Worm (Caenorhabditis elegans) whole organism, mixed stage, embryonic: ENCODE measurements around the gene F11C1.10.

ENCODE experiments used
- M03D4.4 ChIP-seq: sonication (generic microtip); optimal IDR thresholded peaks from 2 replicates; lab custom pipeline; 2017; ENCODE audit warnings: mild to moderate bottlenecking, missing genetic modification characterization, missing compliant biosample characterization
- bed-3 ChIP-seq: fragments of 200-800 bp; sonication (Bioruptor generic); optimal IDR thresholded peaks from 3 replicates; lab custom pipeline; 2018; ENCODE audit warnings: mild to moderate bottlenecking, missing genetic modification characterization, moderate library complexity, missing compliant biosample characterization
- blmp-1 ChIP-seq: fragments of 150-350 bp; optimal IDR thresholded peaks from 2 replicates; lab custom pipeline; 2014; ENCODE audit warnings: missing biosample characterization, missing genetic modification characterization
- ceh-39 ChIP-seq: fragments of 150-350 bp; optimal IDR thresholded peaks from 2 replicates; lab custom pipeline; 2014; ENCODE audit warnings: missing biosample characterization, missing genetic modification characterization
- ceh-43 ChIP-seq: fragments of 200-800 bp; sonication (Bioruptor generic); optimal IDR thresholded peaks from 2 replicates; lab custom pipeline; 2018; ENCODE audit warnings: mild to moderate bottlenecking, missing genetic modification characterization, moderate library complexity, missing compliant biosample characterization
- ceh-83 ChIP-seq: fragments of 200-800 bp; sonication (Bioruptor generic); optimal IDR thresholded peaks from 2 replicates; lab custom pipeline; 2018; ENCODE audit warnings: mild to moderate bottlenecking, missing genetic modification characterization, missing compliant biosample characterization
- ces-1 ChIP-seq: fragments of 150-350 bp; optimal IDR thresholded peaks from 2 replicates; lab custom pipeline; 2014; ENCODE audit warnings: missing biosample characterization, missing genetic modification reagents, missing genetic modification characterization
- cnd-1 ChIP-seq: fragments of 200-800 bp; sonication (Bioruptor generic); optimal IDR thresholded peaks from 2 replicates; lab custom pipeline; 2018; ENCODE audit warnings: mild to moderate bottlenecking, missing genetic modification characterization, missing compliant biosample characterization
- drap-1 ChIP-seq: fragments of 200-800 bp; sonication (Bioruptor generic); optimal IDR thresholded peaks from 3 replicates; lab custom pipeline; 2018; ENCODE audit warnings: mild to moderate bottlenecking, missing genetic modification characterization, missing compliant biosample characterization
- elt-1 ChIP-seq: sonication (generic microtip); optimal IDR thresholded peaks from 2 replicates; lab custom pipeline; 2017; ENCODE audit warnings: missing genetic modification characterization, mild to moderate bottlenecking, missing compliant biosample characterization, antibody characterized with exemption, moderate library complexity, borderline replicate concordance; ENCODE audit not compliant: insufficient read depth
- elt-3 ChIP-seq: fragments of 150-350 bp; optimal IDR thresholded peaks from 2 replicates; lab custom pipeline; 2014; ENCODE audit warnings: missing biosample characterization, missing genetic modification characterization
- flh-1 ChIP-seq: fragments of 200-800 bp; sonication (Bioruptor generic); optimal IDR thresholded peaks from 2 replicates; lab custom pipeline; 2018; ENCODE audit warnings: mild to moderate bottlenecking, missing genetic modification characterization, moderate library complexity, missing compliant biosample characterization
- ham-2 ChIP-seq: fragments of 200-800 bp; sonication (Bioruptor generic); optimal IDR thresholded peaks from 2 replicates; lab custom pipeline; 2018; ENCODE audit warnings: mild to moderate bottlenecking, missing genetic modification characterization, missing compliant biosample characterization
- hlh-1 ChIP-seq: fragments of 150-350 bp; optimal IDR thresholded peaks from 2 replicates; lab custom pipeline; 2014; ENCODE audit warnings: missing biosample characterization, missing genetic modification reagents, missing genetic modification characterization
- lin-13 ChIP-seq: fragments of 150-350 bp; optimal IDR thresholded peaks from 2 replicates; lab custom pipeline; 2014; ENCODE audit warnings: missing biosample characterization, missing genetic modification characterization
- lin-32 ChIP-seq: fragments of 200-800 bp; sonication (Bioruptor generic); optimal IDR thresholded peaks from 2 replicates; lab custom pipeline; 2018; ENCODE audit warnings: mild to moderate bottlenecking, missing genetic modification characterization, missing compliant biosample characterization
- mab-5 ChIP-seq: fragments of 150-350 bp; optimal IDR thresholded peaks from 2 replicates; lab custom pipeline; 2014; ENCODE audit warnings: missing biosample characterization, missing genetic modification characterization
- mep-1 ChIP-seq: fragments of 150-350 bp; optimal IDR thresholded peaks from 2 replicates; lab custom pipeline; 2017; ENCODE audit warnings: missing biosample characterization, missing genetic modification reagents, missing genetic modification characterization, inconsistent platforms
- mls-2 ChIP-seq: sonication (generic microtip); optimal IDR thresholded peaks from 2 replicates; lab custom pipeline; 2016; ENCODE audit warnings: mild to moderate bottlenecking, missing genetic modification characterization, moderate library complexity, missing compliant biosample characterization
- nhr-12 ChIP-seq: fragments of 150-350 bp; optimal IDR thresholded peaks from 2 replicates; lab custom pipeline; 2014; ENCODE audit warnings: missing biosample characterization, missing genetic modification characterization
- nhr-2 ChIP-seq: fragments of 150-350 bp; optimal IDR thresholded peaks from 2 replicates; lab custom pipeline; 2014; ENCODE audit warnings: missing biosample characterization, missing genetic modification characterization
- nhr-237 ChIP-seq: fragments of 150-350 bp; optimal IDR thresholded peaks from 2 replicates; lab custom pipeline; 2014; ENCODE audit warnings: missing biosample characterization, missing genetic modification characterization
- nhr-28 ChIP-seq: fragments of 150-350 bp; optimal IDR thresholded peaks from 2 replicates; lab custom pipeline; 2014; ENCODE audit warnings: missing biosample characterization, missing genetic modification characterization
- nhr-76 ChIP-seq: sonication (generic microtip); optimal IDR thresholded peaks from 2 replicates; lab custom pipeline; 2017; ENCODE audit warnings: missing biosample characterization, missing genetic modification characterization
- pha-4 ChIP-seq: fragments of 150-350 bp; optimal IDR thresholded peaks from 2 replicates; lab custom pipeline; 2018; ENCODE audit warnings: missing biosample characterization, missing genetic modification reagents, missing genetic modification characterization
- sem-2 ChIP-seq: fragments of 200-800 bp; sonication (Bioruptor generic); optimal IDR thresholded peaks from 2 replicates; lab custom pipeline; 2018; ENCODE audit warnings: mild to moderate bottlenecking, missing genetic modification characterization, missing compliant biosample characterization
- snpc-4 ChIP-seq: fragments of 150-350 bp; optimal IDR thresholded peaks from 2 replicates; lab custom pipeline; 2014; ENCODE audit warnings: missing biosample characterization, missing genetic modification characterization
- sptf-1 ChIP-seq: sonication (generic microtip); optimal IDR thresholded peaks from 2 replicates; lab custom pipeline; 2017; ENCODE audit warnings: mild to moderate bottlenecking, missing genetic modification characterization, moderate library complexity, missing compliant biosample characterization
- tbx-8 ChIP-seq: fragments of 200-800 bp; sonication (Bioruptor generic); optimal IDR thresholded peaks from 2 replicates; lab custom pipeline; 2018; ENCODE audit warnings: mild to moderate bottlenecking, missing genetic modification characterization, moderate library complexity, missing compliant biosample characterization
- unc-120 ChIP-seq: sonication (generic microtip); optimal IDR thresholded peaks from 2 replicates; lab custom pipeline; 2017; ENCODE audit warnings: missing genetic modification characterization, missing compliant biosample characterization; ENCODE audit not compliant: poor library complexity, severe bottlenecking
- unc-39 ChIP-seq: fragments of 150-350 bp; optimal IDR thresholded peaks from 2 replicates; lab custom pipeline; 2014; ENCODE audit warnings: missing biosample characterization, missing genetic modification characterization
- unc-62 ChIP-seq: fragments of 150-350 bp; optimal IDR thresholded peaks from 2 replicates; lab custom pipeline; 2014; ENCODE audit warnings: missing biosample characterization, missing genetic modification reagents, missing genetic modification characterization
- zip-8 ChIP-seq: fragments of 150-350 bp; optimal IDR thresholded peaks from 2 replicates; lab custom pipeline; 2014; ENCODE audit warnings: missing biosample characterization, missing genetic modification characterization
- ztf-11 ChIP-seq: fragments of 150-350 bp; optimal IDR thresholded peaks from 2 replicates; lab custom pipeline; 2014; ENCODE audit warnings: missing biosample characterization, missing genetic modification characterization

Gene F11C1.10

ce11 chrX:12976774-12977173, at the start of gene F11C1.10, which contains the start of gene F11C1.4:
Gene F11C1.10 (plus strand): TSS chrX:12977082.
Gene F11C1.4 (plus strand): TSS chrX:12977074.
- TF ChIP-seq nhr-28: no peak
- no peak for TF ChIP-seq mab-5 (tag; lab: Kevin White, UChicago)
- TF ChIP-seq cnd-1: no peak

- no peak for TF ChIP-seq nhr-2 (tag; lab: Kevin White, UChicago)
- no peak for TF ChIP-seq ceh-43 (GFP tag; lab: Kevin White, UChicago)
- no peak for TF ChIP-seq hlh-1 (tag; lab: Kevin White, UChicago)
- TF ChIP-seq ztf-11 (tag; lab: Kevin White, UChicago): no peak
- no peak for TF ChIP-seq nhr-28
- TF ChIP-seq snpc-4 (tag; lab: Kevin White, UChicago): no peak
- TF ChIP-seq nhr-12 (tag; lab: Kevin White, UChicago): no peak
- no peak for TF ChIP-seq lin-32 (GFP tag; lab: Kevin White, UChicago)
- TF ChIP-seq blmp-1 (tag; lab: Kevin White, UChicago): no peak
- no peak for TF ChIP-seq lin-13 (tag; lab: Kevin White, UChicago)
- TF ChIP-seq cnd-1: no peak
- no peak for TF ChIP-seq ceh-39
Observed at ce11 chrX:12928753-12929152, 48.1 kb upstream of the F11C1.10 start.

ce11 chrX:12929961-12930360, 46.9 kb upstream of the F11C1.10 start, which contains the start of gene C34E7.3:
Gene C34E7.3 (plus strand): TSS chrX:12930261.
- TF ChIP-seq nhr-2 (tag; lab: Kevin White, UChicago) (no peak), mab-5 (tag; lab: Kevin White, UChicago) (no peak), elt-1 (tag; lab: Kevin White, UChicago) (no peak), ham-2 (no peak), sptf-1 (tag; lab: Kevin White, UChicago) (no peak), mep-1 (no peak), elt-3 (tag; lab: Kevin White, UChicago) (no peak), nhr-237 (tag; lab: Kevin White, UChicago) (no peak)

ce11 chrX:12934768-12935167, 42.1 kb upstream of the F11C1.10 start, which contains the start of gene gmap-1:
Gene gmap-1 (minus strand): TSS chrX:12934978.
- TF ChIP-seq nhr-28 (no peak), nhr-2 (tag; lab: Kevin White, UChicago) (no peak), unc-62 (no peak), pha-4 (no peak), lin-32 (GFP tag; lab: Kevin White, UChicago) (no peak), bed-3 (GFP tag; lab: Kevin White, UChicago) (no peak), unc-120 (tag; lab: Kevin White, UChicago) (no peak), M03D4.4 (no peak), cnd-1 (no peak), elt-3 (tag; lab: Kevin White, UChicago) (no peak), mab-5 (tag; lab: Kevin White, UChicago) (no peak), sem-2 (GFP tag; lab: Kevin White, UChicago) (no peak), nhr-76 (no peak), drap-1 (GFP tag; lab: Kevin White, UChicago) (no peak), zip-8 (no peak), nhr-237 (tag; lab: Kevin White, UChicago) (no peak), ceh-39 (no peak)

- TF ChIP-seq elt-1 (tag; lab: Kevin White, UChicago): peak; percentile 96
- peak; percentile 89 for TF ChIP-seq unc-62
- TF ChIP-seq M03D4.4: no peak
- TF ChIP-seq lin-32 (GFP tag; lab: Kevin White, UChicago): no peak
Observed at ce11 chrX:12935694-12936093, 41.2 kb upstream of the F11C1.10 start.

- TF ChIP-seq drap-1 (GFP tag; lab: Kevin White, UChicago): no peak
- TF ChIP-seq ces-1 (GFP tag; lab: Kevin White, UChicago): no peak
- TF ChIP-seq ceh-83: no peak
- no peak for TF ChIP-seq elt-1 (tag; lab: Kevin White, UChicago)
- no peak for TF ChIP-seq ztf-11 (tag; lab: Kevin White, UChicago)
- TF ChIP-seq lin-13 (tag; lab: Kevin White, UChicago): no peak
- no peak for TF ChIP-seq nhr-28
- no peak for TF ChIP-seq flh-1
- no peak for TF ChIP-seq hlh-1 (tag; lab: Kevin White, UChicago)
- TF ChIP-seq mab-5 (tag; lab: Kevin White, UChicago): no peak
- TF ChIP-seq tbx-8 (GFP tag; lab: Kevin White, UChicago): no peak
- TF ChIP-seq mls-2: no peak
- TF ChIP-seq unc-39: no peak
- no peak for TF ChIP-seq ceh-43 (GFP tag; lab: Kevin White, UChicago)
- no peak for TF ChIP-seq cnd-1
- TF ChIP-seq lin-32 (GFP tag; lab: Kevin White, UChicago): no peak
- TF ChIP-seq nhr-2 (tag; lab: Kevin White, UChicago): no peak
- TF ChIP-seq mep-1: no peak
- TF ChIP-seq M03D4.4: no peak
Observed at ce11 chrX:12937521-12937920, 39.4 kb upstream of the F11C1.10 start.
